Fruit fly (Drosophila melanogaster) whole organism, embryonic: Measurements from ENCODE around the gene crq.

Source experiments
- BEAF-32 ChIP-seq: fragments of 200-800 bp; sonication (Bioruptor generic); optimal IDR thresholded peaks from 3 replicates; lab custom pipeline; 2017; ENCODE audit warnings: missing biosample characterization, missing genetic modification characterization, mild to moderate bottlenecking, moderate library complexity, missing genetic modification reagents
- CG11723 ChIP-seq: fragments of 200-800 bp; sonication (Bioruptor generic); optimal IDR thresholded peaks from 2 replicates; lab custom pipeline; 2017; ENCODE audit warnings: missing biosample characterization, mild to moderate bottlenecking, missing genetic modification characterization
- CG13424 ChIP-seq: fragments of 200-800 bp; sonication (Bioruptor generic); optimal IDR thresholded peaks from 2 replicates; lab custom pipeline; 2019; ENCODE audit warnings: missing biosample characterization, mild to moderate bottlenecking, missing genetic modification characterization, moderate library complexity
- CG14050 ChIP-seq: fragments of 200-800 bp; sonication (Bioruptor generic); IDR thresholded peaks from 3 replicates; pipeline ENCODE4 v1.3.6; 2022; ENCODE audit warnings: missing biosample characterization, missing genetic modification characterization
- CG14710 ChIP-seq: fragments of 200-800 bp; sonication (Bioruptor generic); optimal IDR thresholded peaks from 3 replicates; lab custom pipeline; 2019; ENCODE audit warnings: missing biosample characterization, mild to moderate bottlenecking, missing genetic modification characterization, moderate library complexity
- CG15011 ChIP-seq: fragments of 200-800 bp; sonication (Bioruptor generic); optimal IDR thresholded peaks from 3 replicates; lab custom pipeline; 2018; ENCODE audit warnings: missing biosample characterization, mild to moderate bottlenecking, missing genetic modification characterization
- CG17361 ChIP-seq: fragments of 200-800 bp; sonication (Bioruptor generic); IDR thresholded peaks from 3 replicates; pipeline ENCODE4 v1.3.6; 2022; ENCODE audit warnings: missing biosample characterization, missing genetic modification characterization
- CG17829 ChIP-seq: fragments of 200-800 bp; optimal IDR thresholded peaks from 2 replicates; lab custom pipeline; 2019; ENCODE audit warnings: missing biosample characterization, mild to moderate bottlenecking, missing genetic modification characterization, moderate library complexity
- CG31365 ChIP-seq: fragments of 200-800 bp; sonication (Bioruptor generic); optimal IDR thresholded peaks from 2 replicates; lab custom pipeline; 2018; ENCODE audit warnings: missing biosample characterization, mild to moderate bottlenecking, missing genetic modification characterization
- CG33213 ChIP-seq: fragments of 200-800 bp; sonication (Bioruptor generic); optimal IDR thresholded peaks from 3 replicates; lab custom pipeline; 2016; ENCODE audit warnings: missing biosample characterization, missing genetic modification characterization
- CG33557 ChIP-seq: fragments of 200-800 bp; sonication (Bioruptor generic); optimal IDR thresholded peaks from 2 replicates; lab custom pipeline; 2019; ENCODE audit warnings: missing biosample characterization, mild to moderate bottlenecking, missing genetic modification characterization, moderate library complexity
- CG4707 ChIP-seq: fragments of 200-800 bp; sonication (Bioruptor generic); optimal IDR thresholded peaks from 2 replicates; lab custom pipeline; 2018; ENCODE audit warnings: missing biosample characterization, mild to moderate bottlenecking, missing genetic modification characterization, moderate library complexity
- CG6654 ChIP-seq: fragments of 200-800 bp; sonication (Bioruptor generic); optimal IDR thresholded peaks from 2 replicates; lab custom pipeline; 2017; ENCODE audit warnings: missing biosample characterization, mild to moderate bottlenecking, missing genetic modification characterization
- CG6765 ChIP-seq: fragments of 200-800 bp; sonication (Bioruptor generic); optimal IDR thresholded peaks from 3 replicates; lab custom pipeline; 2017; ENCODE audit warnings: missing biosample characterization, mild to moderate bottlenecking, missing genetic modification characterization
- CG8290 ChIP-seq, 3 experiments: fragments of 200-800 bp; sonication (Bioruptor generic); optimal IDR thresholded peaks; 2 replicates each; lab custom pipeline; 2016 to 2019; ENCODE audit warnings: missing biosample characterization in 3 of 3, missing genetic modification characterization in 3 of 3, mild to moderate bottlenecking in 2 of 3, moderate library complexity in 1 of 3
- CG9876 ChIP-seq: fragments of 200-800 bp; sonication (Bioruptor generic); optimal IDR thresholded peaks from 2 replicates; lab custom pipeline; 2016; ENCODE audit warnings: missing biosample characterization, missing genetic modification characterization
- CoRest ChIP-seq: fragments of 200-800 bp; sonication (Bioruptor generic); optimal IDR thresholded peaks from 3 replicates; lab custom pipeline; 2018; ENCODE audit warnings: missing biosample characterization, mild to moderate bottlenecking, missing genetic modification characterization, moderate library complexity
- Dip3 ChIP-seq: fragments of 200-800 bp; sonication (Bioruptor generic); optimal IDR thresholded peaks from 3 replicates; lab custom pipeline; 2016; ENCODE audit warnings: missing biosample characterization, missing genetic modification characterization
- GATAe ChIP-seq: fragments of 200-800 bp; sonication (Bioruptor generic); conservative IDR thresholded peaks from 2 replicates; pipeline ENCODE4 v1.3.6; 2022; ENCODE audit warnings: missing biosample characterization, missing genetic modification characterization
- Hmr ChIP-seq: fragments of 200-800 bp; sonication (Bioruptor generic); optimal IDR thresholded peaks from 3 replicates; lab custom pipeline; 2017; ENCODE audit warnings: mild to moderate bottlenecking, missing biosample characterization, missing genetic modification reagents, missing genetic modification characterization
- NC2α ChIP-seq: fragments of 200-800 bp; sonication (Bioruptor generic); optimal IDR thresholded peaks from 2 replicates; lab custom pipeline; 2016; ENCODE audit warnings: missing biosample characterization, missing genetic modification characterization
- NFAT ChIP-seq: fragments of 200-800 bp; sonication (Bioruptor generic); IDR thresholded peaks from 2 replicates; pipeline ENCODE4 v1.3.6; 2022; ENCODE audit warnings: missing biosample characterization, missing genetic modification characterization
- Scr ChIP-seq: fragments of 200-800 bp; sonication (Bioruptor generic); IDR thresholded peaks from 2 replicates; pipeline ENCODE4 v1.3.6; 2022; ENCODE audit warnings: missing biosample characterization, missing genetic modification characterization; ENCODE audit not compliant: partially characterized antibody
- Usf ChIP-seq: fragments of 200-800 bp; sonication (Bioruptor generic); optimal IDR thresholded peaks from 2 replicates; lab custom pipeline; 2017; ENCODE audit warnings: missing genotype, missing biosample characterization, missing genetic modification characterization
- amos ChIP-seq: fragments of 200-800 bp; sonication (Bioruptor generic); IDR thresholded peaks from 2 replicates; pipeline ENCODE4 v1.3.6; 2022; ENCODE audit warnings: missing biosample characterization, missing genetic modification characterization; ENCODE audit not compliant: partially characterized antibody
- ara ChIP-seq: fragments of 200-800 bp; sonication (Bioruptor generic); IDR thresholded peaks from 2 replicates; pipeline ENCODE4 v1.3.6; 2022; ENCODE audit warnings: missing biosample characterization, missing genetic modification characterization
- chm ChIP-seq: fragments of 200-800 bp; sonication (Bioruptor generic); IDR thresholded peaks from 2 replicates; pipeline ENCODE4 v1.3.6; 2022; ENCODE audit warnings: missing biosample characterization, missing genetic modification characterization
- ci ChIP-seq: fragments of 200-800 bp; sonication (Bioruptor generic); IDR thresholded peaks from 3 replicates; pipeline ENCODE4 v1.3.6; 2022; ENCODE audit warnings: missing biosample characterization, missing genetic modification characterization
- corto ChIP-seq: fragments of 200-800 bp; sonication (Bioruptor generic); optimal IDR thresholded peaks from 2 replicates; lab custom pipeline; 2016; ENCODE audit warnings: missing biosample characterization, mild to moderate bottlenecking, missing genetic modification characterization, moderate library complexity
- croc ChIP-seq: fragments of 200-800 bp; sonication (Bioruptor generic); conservative IDR thresholded peaks from 3 replicates; pipeline ENCODE4 v1.3.6; 2022; ENCODE audit warnings: missing biosample characterization, missing genetic modification characterization
- dati ChIP-seq: fragments of 200-800 bp; sonication (Bioruptor generic); IDR thresholded peaks from 2 replicates; pipeline ENCODE4 v1.3.6; 2022; ENCODE audit warnings: missing biosample characterization, missing genetic modification characterization
- en ChIP-seq: fragments of 200-800 bp; sonication (Bioruptor generic); optimal IDR thresholded peaks from 2 replicates; lab custom pipeline; 2016; ENCODE audit warnings: missing biosample characterization, missing genetic modification characterization
- grn ChIP-seq: fragments of 200-800 bp; sonication (Bioruptor generic); optimal IDR thresholded peaks from 3 replicates; lab custom pipeline; 2017; ENCODE audit warnings: missing biosample characterization, missing genetic modification characterization
- gsb-n ChIP-seq: fragments of 200-800 bp; sonication (Bioruptor generic); optimal IDR thresholded peaks from 3 replicates; lab custom pipeline; 2018; ENCODE audit warnings: missing biosample characterization, mild to moderate bottlenecking, missing genetic modification characterization
- hbn ChIP-seq: fragments of 200-800 bp; sonication (Bioruptor generic); IDR thresholded peaks from 2 replicates; pipeline ENCODE4 v1.3.6; 2022; ENCODE audit warnings: missing biosample characterization, missing genetic modification characterization; ENCODE audit not compliant: partially characterized antibody
- kah ChIP-seq: fragments of 200-800 bp; sonication (Bioruptor generic); optimal IDR thresholded peaks from 2 replicates; lab custom pipeline; 2018; ENCODE audit warnings: missing biosample characterization, mild to moderate bottlenecking, missing genetic modification characterization
- maf-S ChIP-seq: fragments of 200-800 bp; sonication (Bioruptor generic); optimal IDR thresholded peaks from 2 replicates; lab custom pipeline; 2016; ENCODE audit warnings: missing biosample characterization, missing genetic modification characterization
- psq ChIP-seq: fragments of 200-800 bp; sonication (Bioruptor generic); optimal IDR thresholded peaks from 2 replicates; lab custom pipeline; 2017; ENCODE audit warnings: missing biosample characterization, missing genetic modification characterization
- repo ChIP-seq: fragments of 200-800 bp; sonication (Bioruptor generic); optimal IDR thresholded peaks from 2 replicates; lab custom pipeline; 2016; ENCODE audit warnings: missing biosample characterization, missing genetic modification characterization
- ro ChIP-seq: fragments of 200-800 bp; sonication (Bioruptor generic); IDR thresholded peaks from 2 replicates; pipeline ENCODE4 v1.3.6; 2022; ENCODE audit warnings: missing biosample characterization, missing genetic modification characterization
- run ChIP-seq: fragments of 200-800 bp; sonication (Bioruptor generic); optimal IDR thresholded peaks from 3 replicates; lab custom pipeline; 2018; ENCODE audit warnings: missing biosample characterization, mild to moderate bottlenecking, missing genetic modification characterization
- shn ChIP-seq: fragments of 200-800 bp; sonication (Bioruptor generic); optimal IDR thresholded peaks from 3 replicates; lab custom pipeline; 2016; ENCODE audit warnings: missing biosample characterization, missing genetic modification characterization
- tll ChIP-seq, 2 experiments: fragments of 200-800 bp in 1 of 2; fragments of >200 bp in 1 of 2; sonication (Bioruptor generic) in 1 of 2; optimal IDR thresholded peaks; 2 replicates each; lab custom pipeline; 2017 to 2019; ENCODE audit warnings: missing biosample characterization in 2 of 2, missing genetic modification characterization in 2 of 2, mild to moderate bottlenecking in 1 of 2, moderate library complexity in 1 of 2
- tna ChIP-seq: fragments of 200-800 bp; sonication (Bioruptor generic); IDR thresholded peaks from 2 replicates; pipeline ENCODE4 v1.3.6; 2022; ENCODE audit warnings: missing biosample characterization, missing genetic modification characterization; ENCODE audit not compliant: partially characterized antibody
- usp ChIP-seq: fragments of >200 bp; optimal IDR thresholded peaks from 2 replicates; lab custom pipeline; 2017; ENCODE audit warnings: missing biosample characterization, missing genetic modification characterization
- vnd ChIP-seq: fragments of 200-800 bp; sonication (Bioruptor generic); IDR thresholded peaks from 3 replicates; pipeline ENCODE4 v1.3.6; 2022; ENCODE audit warnings: missing biosample characterization, missing genetic modification characterization; ENCODE audit not compliant: partially characterized antibody
- zen ChIP-seq: fragments of 200-800 bp; sonication (Bioruptor generic); optimal IDR thresholded peaks from 3 replicates; lab custom pipeline; 2018; ENCODE audit warnings: missing biosample characterization, mild to moderate bottlenecking, missing genetic modification characterization, moderate library complexity
- zf30C ChIP-seq: fragments of 200-800 bp; sonication (Bioruptor generic); optimal IDR thresholded peaks from 3 replicates; lab custom pipeline; 2018; ENCODE audit warnings: missing biosample characterization, mild to moderate bottlenecking, missing genetic modification characterization

The crq gene

dm6 chr2L:441927-442691 is 10.7 kb downstream of the crq start (continued):
- TF ChIP-seq zf30C (GFP tag; lab: Kevin White, UChicago): peak; percentile 89
- peak; percentile 61 for TF ChIP-seq en (GFP tag; lab: Kevin White, UChicago)
- peak; percentile 66 for TF ChIP-seq CG11723 (GFP tag; lab: Kevin White, UChicago)
- TF ChIP-seq CG6654 (GFP tag; lab: Kevin White, UChicago): peak; percentile 42
- peak; percentile 31 for TF ChIP-seq kah (GFP tag; lab: Kevin White, UChicago)
- peak; percentile 82 for TF ChIP-seq zen (tag; lab: Kevin White, UChicago)
- TF ChIP-seq Usf (GFP tag; lab: Kevin White, UChicago): peak; percentile 48
- TF ChIP-seq CG9876: peak; percentile 71
- TF ChIP-seq shn (GFP tag; lab: Kevin White, UChicago): peak; percentile 79
- TF ChIP-seq vnd (GFP tag; lab: Robert Waterston, UW): no peak
- peak; percentile 76 for TF ChIP-seq CoRest (tag; lab: Kevin White, UChicago)
- no peak for TF ChIP-seq grn (GFP tag; lab: Kevin White, UChicago)
- TF ChIP-seq CG14710 (tag; lab: Kevin White, UChicago): peak; percentile 85
- peak; percentile 48 for TF ChIP-seq CG31365 (tag; lab: Kevin White, UChicago)
- TF ChIP-seq CG15011 (GFP tag; lab: Kevin White, UChicago): peak; percentile 11
- TF ChIP-seq tna: no peak
- TF ChIP-seq dati: peak; percentile 79
- no peak for TF ChIP-seq usp (GFP tag; lab: Kevin White, UChicago)
- TF ChIP-seq Scr: no peak
- peak; percentile 92 for TF ChIP-seq corto (GFP tag; lab: Kevin White, UChicago)
- peak; percentile 67 for TF ChIP-seq CG33213 (GFP tag; lab: Kevin White, UChicago)
- TF ChIP-seq Dip3: peak; percentile 17
- TF ChIP-seq CG4707 (GFP tag; lab: Kevin White, UChicago): peak; percentile 67
- TF ChIP-seq ro (GFP tag; lab: Robert Waterston, UW): peak; percentile 62; the same call in 1 of the 2 replicates
- TF ChIP-seq croc (GFP tag; lab: Robert Waterston, UW): peak; percentile 78
- TF ChIP-seq CG6765 (GFP tag; lab: Kevin White, UChicago): no peak
- peak; percentile 78; the same call in 1 of the 2 replicates for TF ChIP-seq chm (GFP tag; lab: Robert Waterston, UW)
- no peak for TF ChIP-seq hbn (GFP tag; lab: Robert Waterston, UW)
- TF ChIP-seq maf-S (GFP tag; lab: Kevin White, UChicago): peak; percentile 67
- TF ChIP-seq NC2α (GFP tag; lab: Kevin White, UChicago): peak; percentile 49
- TF ChIP-seq CG8290 (GFP tag; optimal IDR thresholded peaks at IDR 0.05; lab: Kevin White, UChicago): peak; percentile 82
- no peak for TF ChIP-seq CG8290 (tag; optimal IDR thresholded peaks at IDR 0.05; lab: Kevin White, UChicago)
- TF ChIP-seq psq (GFP tag; lab: Kevin White, UChicago): peak; percentile 66
- peak; percentile 96 for TF ChIP-seq ci (GFP tag; lab: Robert Waterston, UW)
- TF ChIP-seq tll (GFP tag; optimal IDR thresholded peaks at IDR 0.05; lab: Kevin White, UChicago): no peak
- TF ChIP-seq CG17829 (tag; lab: Kevin White, UChicago): peak; percentile 91
- TF ChIP-seq BEAF-32 (GFP tag; lab: Kevin White, UChicago): no peak
- TF ChIP-seq amos (GFP tag; lab: Robert Waterston, UW): no peak
- no peak for TF ChIP-seq GATAe (GFP tag; lab: Robert Waterston, UW)
- peak; percentile 73 for TF ChIP-seq repo (GFP tag; lab: Kevin White, UChicago)
- peak; percentile 68; the same call in 2 of the 3 replicates for TF ChIP-seq CG14050 (GFP tag; lab: Robert Waterston, UW)
- TF ChIP-seq Hmr (GFP tag; lab: Kevin White, UChicago): peak; percentile 31
- TF ChIP-seq ara: peak; percentile 93
- peak; percentile 50 for TF ChIP-seq run (tag; lab: Kevin White, UChicago)
- TF ChIP-seq CG17361 (GFP tag; lab: Robert Waterston, UW): peak; percentile 84
- peak; percentile 76 for TF ChIP-seq CG13424 (tag; lab: Kevin White, UChicago)
- TF ChIP-seq NFAT (GFP tag; lab: Robert Waterston, UW): no peak
- peak; percentile 59 for TF ChIP-seq CG33557 (GFP tag; lab: Kevin White, UChicago)
- TF ChIP-seq gsb-n (tag; lab: Kevin White, UChicago): peak; percentile 86
